Fruit fly (Drosophila melanogaster) whole organism, embryonic: ENCODE data around the gene CG43915.
A peak's percentile ranks its signal among the peaks of the same experiment; 100 is the strongest.

Experiments
- Adf1 ChIP-seq: fragments of 200-800 bp; sonication (Bioruptor generic); IDR thresholded peaks from 2 replicates; pipeline ENCODE4 v1.3.6; 2022; ENCODE audit warnings: missing biosample characterization, missing genetic modification characterization
- Bteb2 ChIP-seq: fragments of 200-800 bp; sonication (Bioruptor generic); optimal IDR thresholded peaks from 2 replicates; lab custom pipeline; 2016; ENCODE audit warnings: missing biosample characterization, missing genetic modification characterization
- CG10209 ChIP-seq: fragments of 200-800 bp; sonication (Bioruptor generic); optimal IDR thresholded peaks from 3 replicates; lab custom pipeline; 2017; ENCODE audit warnings: missing biosample characterization, mild to moderate bottlenecking, missing genetic modification characterization, missing genetic modification reagents
- CG11696 ChIP-seq: fragments of 200-800 bp; sonication (Bioruptor generic); IDR thresholded peaks from 2 replicates; pipeline ENCODE4 v1.3.6; 2022; ENCODE audit warnings: missing biosample characterization, missing genetic modification characterization
- CG12299 ChIP-seq: fragments of 200-800 bp; sonication (Bioruptor generic); optimal IDR thresholded peaks from 2 replicates; lab custom pipeline; 2018; ENCODE audit warnings: missing biosample characterization, mild to moderate bottlenecking, missing genetic modification characterization
- CG12942 ChIP-seq: fragments of 200-800 bp; sonication (Bioruptor generic); optimal IDR thresholded peaks from 3 replicates; lab custom pipeline; 2016; ENCODE audit warnings: missing biosample characterization, missing genetic modification characterization
- CG13775 ChIP-seq: fragments of 200-800 bp; sonication (Bioruptor generic); optimal IDR thresholded peaks from 3 replicates; lab custom pipeline; 2017; ENCODE audit warnings: missing biosample characterization, mild to moderate bottlenecking, missing genetic modification characterization
- CG1647 ChIP-seq: fragments of 200-800 bp; sonication (Bioruptor generic); optimal IDR thresholded peaks from 3 replicates; lab custom pipeline; 2016; ENCODE audit warnings: missing biosample characterization, missing genetic modification characterization
- CG17328 ChIP-seq: fragments of 200-800 bp; sonication (Bioruptor generic); IDR thresholded peaks from 2 replicates; pipeline ENCODE4 v1.3.6; 2022; ENCODE audit warnings: missing biosample characterization, missing genetic modification characterization
- CG17829 ChIP-seq: fragments of 200-800 bp; optimal IDR thresholded peaks from 2 replicates; lab custom pipeline; 2019; ENCODE audit warnings: missing biosample characterization, mild to moderate bottlenecking, missing genetic modification characterization, moderate library complexity
- CG30020 ChIP-seq: fragments of 200-800 bp; optimal IDR thresholded peaks from 2 replicates; lab custom pipeline; 2019; ENCODE audit warnings: missing biosample characterization, mild to moderate bottlenecking, missing genetic modification characterization, moderate library complexity
- CG3407 ChIP-seq: fragments of 200-800 bp; sonication (Bioruptor generic); optimal IDR thresholded peaks from 2 replicates; lab custom pipeline; 2018; ENCODE audit warnings: missing biosample characterization, mild to moderate bottlenecking, missing genetic modification characterization
- CG3847 ChIP-seq: fragments of 200-800 bp; sonication (Bioruptor generic); IDR thresholded peaks from 2 replicates; pipeline ENCODE4 v1.3.6; 2022; ENCODE audit warnings: missing biosample characterization, missing genetic modification characterization
- CG4282 ChIP-seq: fragments of 200-800 bp; sonication (Bioruptor generic); optimal IDR thresholded peaks from 2 replicates; lab custom pipeline; 2016; ENCODE audit warnings: missing biosample characterization, missing genetic modification characterization
- CG7271 ChIP-seq: fragments of 200-800 bp; sonication (Bioruptor generic); optimal IDR thresholded peaks from 2 replicates; lab custom pipeline; 2018; ENCODE audit warnings: missing biosample characterization, mild to moderate bottlenecking, missing genetic modification characterization, moderate library complexity
- CoRest ChIP-seq: fragments of 200-800 bp; sonication (Bioruptor generic); optimal IDR thresholded peaks from 3 replicates; lab custom pipeline; 2018; ENCODE audit warnings: missing biosample characterization, mild to moderate bottlenecking, missing genetic modification characterization, moderate library complexity
- Doc2 ChIP-seq: fragments of 200-800 bp; sonication (Bioruptor generic); IDR thresholded peaks from 2 replicates; pipeline ENCODE4 v1.3.6; 2022; ENCODE audit warnings: missing biosample characterization, missing genetic modification characterization
- E2f2 ChIP-seq: fragments of 200-800 bp; sonication (Bioruptor generic); IDR thresholded peaks from 2 replicates; pipeline ENCODE4 v1.3.6; 2022; ENCODE audit warnings: missing biosample characterization, missing genetic modification characterization
- Lpt ChIP-seq: fragments of >200 bp; optimal IDR thresholded peaks from 2 replicates; lab custom pipeline; 2018; ENCODE audit warnings: missing biosample characterization, missing genetic modification characterization
- Meics ChIP-seq: fragments of 200-800 bp; sonication (Bioruptor generic); optimal IDR thresholded peaks from 2 replicates; lab custom pipeline; 2017; ENCODE audit warnings: missing biosample characterization, mild to moderate bottlenecking, missing genetic modification characterization
- NfI ChIP-seq: fragments of 200-800 bp; sonication (Bioruptor generic); optimal IDR thresholded peaks from 3 replicates; lab custom pipeline; 2018; ENCODE audit warnings: missing biosample characterization, mild to moderate bottlenecking, missing genetic modification characterization, moderate library complexity
- Scr ChIP-seq: fragments of 200-800 bp; sonication (Bioruptor generic); IDR thresholded peaks from 2 replicates; pipeline ENCODE4 v1.3.6; 2022; ENCODE audit warnings: missing biosample characterization, missing genetic modification characterization; ENCODE audit not compliant: partially characterized antibody
- Spps ChIP-seq: fragments of 200-800 bp; sonication (Bioruptor generic); optimal IDR thresholded peaks from 2 replicates; lab custom pipeline; 2018; ENCODE audit warnings: missing biosample characterization, mild to moderate bottlenecking, missing genetic modification characterization
- Sry-δ ChIP-seq: fragments of 200-800 bp; sonication (Bioruptor generic); optimal IDR thresholded peaks from 2 replicates; lab custom pipeline; 2016; ENCODE audit warnings: missing biosample characterization, missing genetic modification characterization
- Xbp1 ChIP-seq: fragments of 200-800 bp; sonication (Bioruptor generic); optimal IDR thresholded peaks from 3 replicates; lab custom pipeline; 2016; ENCODE audit warnings: missing biosample characterization, mild to moderate bottlenecking, missing genetic modification characterization
- amos ChIP-seq: fragments of 200-800 bp; sonication (Bioruptor generic); IDR thresholded peaks from 2 replicates; pipeline ENCODE4 v1.3.6; 2022; ENCODE audit warnings: missing biosample characterization, missing genetic modification characterization; ENCODE audit not compliant: partially characterized antibody
- bbx ChIP-seq: fragments of 200-800 bp; sonication (Bioruptor generic); IDR thresholded peaks from 2 replicates; pipeline ENCODE4 v1.3.6; 2022; ENCODE audit warnings: missing biosample characterization, missing genetic modification characterization; ENCODE audit not compliant: partially characterized antibody
- cg ChIP-seq: fragments of 200-800 bp; sonication (Bioruptor generic); optimal IDR thresholded peaks from 3 replicates; lab custom pipeline; 2019; ENCODE audit warnings: missing biosample characterization, mild to moderate bottlenecking, missing genetic modification characterization, moderate library complexity
- chm ChIP-seq: fragments of 200-800 bp; sonication (Bioruptor generic); IDR thresholded peaks from 2 replicates; pipeline ENCODE4 v1.3.6; 2022; ENCODE audit warnings: missing biosample characterization, missing genetic modification characterization
- crp ChIP-seq, 2 experiments: fragments of 200-800 bp; sonication (Bioruptor generic); optimal IDR thresholded peaks; 2 replicates in 1 of 2; 3 replicates in 1 of 2; lab custom pipeline; 2017; ENCODE audit warnings: missing biosample characterization in 2 of 2, missing genetic modification characterization in 2 of 2, mild to moderate bottlenecking in 1 of 2, moderate library complexity in 1 of 2
- dati ChIP-seq: fragments of 200-800 bp; sonication (Bioruptor generic); IDR thresholded peaks from 2 replicates; pipeline ENCODE4 v1.3.6; 2022; ENCODE audit warnings: missing biosample characterization, missing genetic modification characterization
- dpn ChIP-seq, 2 experiments: fragments of 200-800 bp; sonication (Bioruptor generic); optimal IDR thresholded peaks; 3 replicates each; lab custom pipeline; 2016; ENCODE audit warnings: missing biosample characterization in 2 of 2, missing genetic modification characterization in 2 of 2
- fu2 ChIP-seq: fragments of 200-800 bp; sonication (Bioruptor generic); optimal IDR thresholded peaks from 2 replicates; lab custom pipeline; 2016; ENCODE audit warnings: missing biosample characterization, missing genetic modification characterization
- grn ChIP-seq: fragments of 200-800 bp; sonication (Bioruptor generic); optimal IDR thresholded peaks from 3 replicates; lab custom pipeline; 2017; ENCODE audit warnings: missing biosample characterization, missing genetic modification characterization
- her ChIP-seq: fragments of 200-800 bp; sonication (Bioruptor generic); optimal IDR thresholded peaks from 2 replicates; lab custom pipeline; 2016; ENCODE audit warnings: missing biosample characterization, missing genetic modification characterization
- insv ChIP-seq, 2 experiments: fragments of 200-800 bp; sonication (Bioruptor generic); optimal IDR thresholded peaks; 3 replicates each; lab custom pipeline; 2016 to 2018; ENCODE audit warnings: missing biosample characterization in 2 of 2, missing genetic modification characterization in 2 of 2
- jigr1 ChIP-seq: fragments of 200-800 bp; sonication (Bioruptor generic); IDR thresholded peaks from 3 replicates; pipeline ENCODE4 v1.3.6; 2022; ENCODE audit warnings: missing biosample characterization, missing genetic modification characterization
- kay ChIP-seq: fragments of 200-800 bp; sonication (Bioruptor generic); optimal IDR thresholded peaks from 2 replicates; lab custom pipeline; 2016; ENCODE audit warnings: missing biosample characterization, missing genetic modification characterization
- ken ChIP-seq: fragments of 200-800 bp; sonication (Bioruptor generic); IDR thresholded peaks from 3 replicates; pipeline ENCODE4 v1.3.6; 2022; ENCODE audit warnings: missing biosample characterization, missing genetic modification characterization
- mld ChIP-seq: fragments of 200-800 bp; sonication (Bioruptor generic); IDR thresholded peaks from 3 replicates; pipeline ENCODE4 v1.3.6; 2022; ENCODE audit warnings: missing biosample characterization, missing genetic modification characterization; ENCODE audit not compliant: partially characterized antibody
- nerfin-1 ChIP-seq: fragments of 200-800 bp; sonication (Bioruptor generic); optimal IDR thresholded peaks from 3 replicates; lab custom pipeline; 2019; ENCODE audit warnings: missing biosample characterization, mild to moderate bottlenecking, missing genetic modification characterization, moderate library complexity
- nerfin-2 ChIP-seq: fragments of 200-800 bp; sonication (Bioruptor generic); IDR thresholded peaks from 2 replicates; pipeline ENCODE4 v1.3.6; 2022; ENCODE audit warnings: missing biosample characterization, missing genetic modification characterization; ENCODE audit not compliant: partially characterized antibody
- nmo ChIP-seq: fragments of 200-800 bp; sonication (Bioruptor generic); optimal IDR thresholded peaks from 2 replicates; lab custom pipeline; 2018; ENCODE audit warnings: missing biosample characterization, mild to moderate bottlenecking, missing genetic modification characterization, moderate library complexity
- oc ChIP-seq: fragments of 200-800 bp; sonication (Bioruptor generic); optimal IDR thresholded peaks from 2 replicates; lab custom pipeline; 2018; ENCODE audit warnings: missing biosample characterization, mild to moderate bottlenecking, missing genetic modification characterization, moderate library complexity
- ro ChIP-seq: fragments of 200-800 bp; sonication (Bioruptor generic); IDR thresholded peaks from 2 replicates; pipeline ENCODE4 v1.3.6; 2022; ENCODE audit warnings: missing biosample characterization, missing genetic modification characterization
- sens-2 ChIP-seq: fragments of 200-800 bp; sonication (Bioruptor generic); IDR thresholded peaks from 2 replicates; pipeline ENCODE4 v1.3.6; 2022; ENCODE audit warnings: missing biosample characterization, missing genetic modification characterization
- ssp ChIP-seq: fragments of 200-800 bp; sonication (Bioruptor generic); IDR thresholded peaks from 2 replicates; pipeline ENCODE4 v1.3.6; 2022; ENCODE audit warnings: missing biosample characterization, missing genetic modification characterization
- stc ChIP-seq: fragments of 200-800 bp; sonication (Bioruptor generic); IDR thresholded peaks from 2 replicates; pipeline ENCODE4 v1.3.6; 2022; ENCODE audit warnings: missing biosample characterization, missing genetic modification characterization
- ttk ChIP-seq: fragments of 200-800 bp; sonication (Bioruptor generic); IDR thresholded peaks from 2 replicates; pipeline ENCODE4 v2.1.2; 2022; ENCODE audit warnings: missing biosample characterization, missing genetic modification characterization
- unpg ChIP-seq: fragments of 200-800 bp; sonication (Bioruptor generic); optimal IDR thresholded peaks from 3 replicates; lab custom pipeline; 2018; ENCODE audit warnings: missing biosample characterization, mild to moderate bottlenecking, missing genetic modification characterization, moderate library complexity
- zfh1 ChIP-seq: fragments of 200-800 bp; sonication (Bioruptor generic); IDR thresholded peaks from 3 replicates; pipeline ENCODE4 v1.3.6; 2022; ENCODE audit warnings: missing biosample characterization, missing genetic modification characterization

CG43915 gene

dm6 chr3L:4016754-4017153 lies 44.1 kb downstream of the CG43915 start (continued):
- no peak for TF ChIP-seq Meics (GFP tag; lab: Kevin White, UChicago)
- TF ChIP-seq Lpt: no peak
- no peak for TF ChIP-seq Adf1 (GFP tag; lab: Robert Waterston, UW)
- TF ChIP-seq sens-2 (GFP tag; lab: Robert Waterston, UW): peak; percentile 75; the same call in 1 of the 2 replicates
- TF ChIP-seq Scr (GFP tag; lab: Robert Waterston, UW): no peak
- TF ChIP-seq dpn (GFP tag; optimal IDR thresholded peaks at IDR 0.05; lab: Kevin White, UChicago): peak; percentile 60 to 71
- TF ChIP-seq ro (GFP tag; lab: Robert Waterston, UW): no peak; the same call in 1 of the 2 replicates
- no peak for TF ChIP-seq bbx (GFP tag; lab: Robert Waterston, UW)
- no peak for TF ChIP-seq CG1647 (GFP tag; lab: Kevin White, UChicago)
- TF ChIP-seq nerfin-2: no peak
- peak; percentile 42 for TF ChIP-seq CG13775
- no peak for TF ChIP-seq insv (GFP tag; optimal IDR thresholded peaks at IDR 0.05; lab: Kevin White, UChicago)
- peak; percentile 67 for TF ChIP-seq CoRest (tag; lab: Kevin White, UChicago)
- TF ChIP-seq E2f2: peak; percentile 18; the same call in 1 of the 2 replicates
- no peak for TF ChIP-seq oc (tag; lab: Kevin White, UChicago)
- TF ChIP-seq jigr1 (GFP tag; lab: Robert Waterston, UW): peak; percentile 36; the same call in 1 of the 3 replicates
- TF ChIP-seq CG7271 (tag; lab: Kevin White, UChicago): peak; percentile 70
- peak; percentile 90 for TF ChIP-seq zfh1 (GFP tag; lab: Robert Waterston, UW)
- no peak for TF ChIP-seq amos (GFP tag; lab: Robert Waterston, UW)
- no peak for TF ChIP-seq grn (GFP tag; lab: Kevin White, UChicago)
- TF ChIP-seq CG4282 (GFP tag; lab: Kevin White, UChicago): no peak
- TF ChIP-seq kay (GFP tag; lab: Kevin White, UChicago): no peak
- TF ChIP-seq ttk (GFP tag; lab: Robert Waterston, UW): peak; percentile 58
- TF ChIP-seq fu2: no peak
- no peak for TF ChIP-seq crp (GFP tag; optimal IDR thresholded peaks at IDR 0.05; lab: Kevin White, UChicago)
- no peak for TF ChIP-seq cg (GFP tag; lab: Kevin White, UChicago)
- TF ChIP-seq CG30020 (tag; lab: Kevin White, UChicago): no peak
- TF ChIP-seq Bteb2 (GFP tag; lab: Kevin White, UChicago): no peak
- peak; percentile 44 for TF ChIP-seq NfI (GFP tag; lab: Kevin White, UChicago)
- peak; percentile 70 for TF ChIP-seq dati (GFP tag; lab: Robert Waterston, UW)
- TF ChIP-seq Xbp1: peak; percentile 75
- peak; percentile 30 for TF ChIP-seq CG12942 (GFP tag; lab: Kevin White, UChicago)
- TF ChIP-seq her (GFP tag; lab: Kevin White, UChicago): peak; percentile 12
- TF ChIP-seq ssp (GFP tag; lab: Robert Waterston, UW): peak; percentile 53
- peak; percentile 47 for TF ChIP-seq CG10209 (GFP tag; lab: Kevin White, UChicago)
- peak; percentile 79 for TF ChIP-seq nmo (GFP tag; lab: Kevin White, UChicago)
- peak; percentile 56 for TF ChIP-seq Spps (tag; lab: Kevin White, UChicago)
- TF ChIP-seq Sry-δ (GFP tag; lab: Kevin White, UChicago): no peak
- TF ChIP-seq CG17328 (GFP tag; lab: Robert Waterston, UW): peak; percentile 80

dm6 chr3L:4018228-4018928 lies 45.7 kb downstream of the CG43915 start, which contains the start of gene FoxL1:
Gene FoxL1 (plus strand): TSS chr3L:4018878.
- TF ChIP-seq CG3407 (no peak), chm (no peak), oc (tag; lab: Kevin White, UChicago) (no peak), nerfin-1 (tag; lab: Kevin White, UChicago) (no peak), Doc2 (GFP tag; lab: Robert Waterston, UW) (no peak), stc (GFP tag; lab: Robert Waterston, UW) (no peak), ken (GFP tag; lab: Robert Waterston, UW) (no peak), unpg (GFP tag; lab: Kevin White, UChicago) (no peak), mld (no peak), CG17829 (tag; lab: Kevin White, UChicago) (peak; percentile 39), CG12299 (no peak), CG11696 (GFP tag; lab: Robert Waterston, UW) (no peak), CG3847 (no peak)
